Fruit fly (Drosophila melanogaster) whole organism, embryonic: ENCODE results near the gene CG34171.

Experiments
- B-H2 ChIP-seq: fragments of 200-800 bp; sonication (Bioruptor generic); optimal IDR thresholded peaks from 2 replicates; lab custom pipeline; 2018; ENCODE audit warnings: missing biosample characterization, mild to moderate bottlenecking, missing genetic modification characterization
- CG10654 ChIP-seq: fragments of 200-800 bp; sonication (Bioruptor generic); optimal IDR thresholded peaks from 2 replicates; lab custom pipeline; 2016; ENCODE audit warnings: missing biosample characterization, missing genetic modification characterization
- CG11504 ChIP-seq: fragments of 200-800 bp; sonication (Bioruptor generic); optimal IDR thresholded peaks from 3 replicates; lab custom pipeline; 2019; ENCODE audit warnings: missing biosample characterization, mild to moderate bottlenecking, missing genetic modification characterization, moderate library complexity
- CG12104 ChIP-seq: fragments of 200-800 bp; sonication (Bioruptor generic); optimal IDR thresholded peaks from 3 replicates; lab custom pipeline; 2016; ENCODE audit warnings: missing biosample characterization, missing genetic modification characterization
- CG12744 ChIP-seq: fragments of 200-800 bp; sonication (Bioruptor generic); optimal IDR thresholded peaks from 2 replicates; lab custom pipeline; 2016; ENCODE audit warnings: missing biosample characterization, missing genetic modification characterization
- CG14441 ChIP-seq: fragments of 200-800 bp; sonication (Bioruptor generic); IDR thresholded peaks from 2 replicates; pipeline ENCODE4 v1.3.6; 2022; ENCODE audit warnings: missing biosample characterization, missing genetic modification characterization
- CG14710 ChIP-seq: fragments of 200-800 bp; sonication (Bioruptor generic); optimal IDR thresholded peaks from 3 replicates; lab custom pipeline; 2019; ENCODE audit warnings: missing biosample characterization, mild to moderate bottlenecking, missing genetic modification characterization, moderate library complexity
- CG1603 ChIP-seq: fragments of 200-800 bp; sonication (Bioruptor generic); optimal IDR thresholded peaks from 2 replicates; lab custom pipeline; 2019; ENCODE audit warnings: missing biosample characterization, mild to moderate bottlenecking, missing genetic modification characterization, moderate library complexity
- CG2875 ChIP-seq: fragments of 200-800 bp; sonication (Bioruptor generic); optimal IDR thresholded peaks from 2 replicates; lab custom pipeline; 2017; ENCODE audit warnings: missing biosample characterization, mild to moderate bottlenecking, missing genetic modification characterization, missing genetic modification reagents
- CG3065 ChIP-seq: fragments of 200-800 bp; sonication (Bioruptor generic); optimal IDR thresholded peaks from 2 replicates; lab custom pipeline; 2016; ENCODE audit warnings: missing biosample characterization, missing genetic modification characterization
- CG31224 ChIP-seq: fragments of 200-800 bp; sonication (Bioruptor generic); IDR thresholded peaks from 2 replicates; pipeline ENCODE4 v1.3.6; 2022; ENCODE audit warnings: missing biosample characterization, missing genetic modification characterization
- CG34376 ChIP-seq: fragments of 200-800 bp; sonication (Bioruptor generic); optimal IDR thresholded peaks from 2 replicates; lab custom pipeline; 2018; ENCODE audit warnings: missing biosample characterization, mild to moderate bottlenecking, missing genetic modification characterization
- CG6791 ChIP-seq: fragments of 200-800 bp; sonication (Bioruptor generic); IDR thresholded peaks from 3 replicates; pipeline ENCODE4 v1.3.6; 2022; ENCODE audit warnings: missing biosample characterization, missing genetic modification characterization; ENCODE audit not compliant: partially characterized antibody
- CG7372 ChIP-seq: fragments of 200-800 bp; sonication (Bioruptor generic); IDR thresholded peaks from 2 replicates; pipeline ENCODE4 v1.3.6; 2022; ENCODE audit warnings: missing biosample characterization, missing genetic modification characterization
- CG7556 ChIP-seq: fragments of 200-800 bp; sonication (Bioruptor generic); optimal IDR thresholded peaks from 2 replicates; lab custom pipeline; 2017; ENCODE audit warnings: missing biosample characterization, mild to moderate bottlenecking, missing genetic modification characterization
- CG8281 ChIP-seq: fragments of 200-800 bp; sonication (Bioruptor generic); optimal IDR thresholded peaks from 2 replicates; lab custom pipeline; 2018; ENCODE audit warnings: missing biosample characterization, mild to moderate bottlenecking, missing genetic modification characterization, moderate library complexity
- CG9817 ChIP-seq: fragments of 200-800 bp; sonication (Bioruptor generic); optimal IDR thresholded peaks from 2 replicates; lab custom pipeline; 2018; ENCODE audit warnings: missing biosample characterization, mild to moderate bottlenecking, missing genetic modification characterization, moderate library complexity
- Dfd ChIP-seq, 2 experiments: fragments of >200 bp; optimal IDR thresholded peaks; 2 replicates each; lab custom pipeline; 2017; ENCODE audit warnings: missing biosample characterization in 2 of 2, missing genetic modification characterization in 2 of 2
- Hey ChIP-seq: fragments of 200-800 bp; sonication (Bioruptor generic); optimal IDR thresholded peaks from 3 replicates; lab custom pipeline; 2018; ENCODE audit warnings: missing biosample characterization, mild to moderate bottlenecking, missing genetic modification characterization
- Hmr ChIP-seq: fragments of 200-800 bp; sonication (Bioruptor generic); optimal IDR thresholded peaks from 3 replicates; lab custom pipeline; 2017; ENCODE audit warnings: mild to moderate bottlenecking, missing biosample characterization, missing genetic modification reagents, missing genetic modification characterization
- Hr78 ChIP-seq, 2 experiments: fragments of 200-800 bp in 1 of 2; fragments of >200 bp in 1 of 2; sonication (Bioruptor generic) in 1 of 2; optimal IDR thresholded peaks; 2 replicates each; lab custom pipeline; 2017 to 2019; ENCODE audit warnings: missing biosample characterization in 2 of 2, missing genetic modification characterization in 2 of 2, mild to moderate bottlenecking in 1 of 2, moderate library complexity in 1 of 2
- Nf-YA ChIP-seq: fragments of 200-800 bp; sonication (Bioruptor generic); IDR thresholded peaks from 2 replicates; pipeline ENCODE4 v1.3.6; 2022; ENCODE audit warnings: missing biosample characterization, missing genetic modification characterization
- Optix ChIP-seq: fragments of 200-800 bp; sonication (Bioruptor generic); IDR thresholded peaks from 3 replicates; pipeline ENCODE4 v1.3.6; 2022; ENCODE audit warnings: missing biosample characterization, missing genetic modification characterization
- Rfx ChIP-seq: fragments of 200-800 bp; sonication (Bioruptor generic); IDR thresholded peaks from 2 replicates; pipeline ENCODE4 v1.3.6; 2022; ENCODE audit warnings: missing biosample characterization, missing genetic modification characterization
- Ssrp ChIP-seq: fragments of 200-800 bp; sonication (Bioruptor generic); optimal IDR thresholded peaks from 2 replicates; lab custom pipeline; 2018; ENCODE audit warnings: missing biosample characterization, mild to moderate bottlenecking, missing genetic modification characterization, moderate library complexity
- TFAM ChIP-seq: fragments of 200-800 bp; sonication (Bioruptor generic); optimal IDR thresholded peaks from 2 replicates; lab custom pipeline; 2017; ENCODE audit warnings: missing biosample characterization, missing genetic modification characterization, inconsistent platforms
- Vsx1 ChIP-seq: fragments of 200-800 bp; sonication (Bioruptor generic); optimal IDR thresholded peaks from 2 replicates; lab custom pipeline; 2017; ENCODE audit warnings: missing biosample characterization, mild to moderate bottlenecking, missing genetic modification characterization, missing genetic modification reagents
- YL-1 ChIP-seq: fragments of 200-800 bp; sonication (Bioruptor generic); optimal IDR thresholded peaks from 3 replicates; lab custom pipeline; 2017; ENCODE audit warnings: missing biosample characterization, mild to moderate bottlenecking, missing genetic modification characterization
- cad ChIP-seq: fragments of >200 bp; optimal IDR thresholded peaks from 2 replicates; lab custom pipeline; 2017; ENCODE audit warnings: missing biosample characterization, missing genetic modification characterization
- chm ChIP-seq: fragments of 200-800 bp; sonication (Bioruptor generic); IDR thresholded peaks from 2 replicates; pipeline ENCODE4 v1.3.6; 2022; ENCODE audit warnings: missing biosample characterization, missing genetic modification characterization
- corto ChIP-seq: fragments of 200-800 bp; sonication (Bioruptor generic); optimal IDR thresholded peaks from 2 replicates; lab custom pipeline; 2016; ENCODE audit warnings: missing biosample characterization, mild to moderate bottlenecking, missing genetic modification characterization, moderate library complexity
- croc ChIP-seq: fragments of 200-800 bp; sonication (Bioruptor generic); conservative IDR thresholded peaks from 3 replicates; pipeline ENCODE4 v1.3.6; 2022; ENCODE audit warnings: missing biosample characterization, missing genetic modification characterization
- crol ChIP-seq: fragments of 200-800 bp; sonication (Bioruptor generic); IDR thresholded peaks from 2 replicates; pipeline ENCODE4 v1.3.6; 2022; ENCODE audit warnings: missing biosample characterization, missing genetic modification characterization
- da ChIP-seq: fragments of 200-800 bp; sonication (Bioruptor generic); optimal IDR thresholded peaks from 2 replicates; lab custom pipeline; 2016; ENCODE audit warnings: missing biosample characterization, missing genetic modification characterization
- dimm ChIP-seq: fragments of 200-800 bp; sonication (Bioruptor generic); IDR thresholded peaks from 2 replicates; pipeline ENCODE4 v1.3.6; 2022; ENCODE audit warnings: missing biosample characterization, missing genetic modification characterization
- eyg ChIP-seq: fragments of 200-800 bp; sonication (Bioruptor generic); optimal IDR thresholded peaks from 3 replicates; lab custom pipeline; 2016; ENCODE audit warnings: missing biosample characterization, missing genetic modification characterization
- gt ChIP-seq: fragments of 200-800 bp; sonication (Bioruptor generic); IDR thresholded peaks from 2 replicates; pipeline ENCODE4 v1.3.6; 2022; ENCODE audit warnings: missing biosample characterization, missing genetic modification characterization
- ham ChIP-seq: fragments of 200-800 bp; sonication (Bioruptor generic); IDR thresholded peaks from 2 replicates; pipeline ENCODE4 v1.3.6; 2022; ENCODE audit warnings: missing biosample characterization, missing genetic modification characterization
- insv ChIP-seq, 2 experiments: fragments of 200-800 bp; sonication (Bioruptor generic); optimal IDR thresholded peaks; 3 replicates each; lab custom pipeline; 2016 to 2018; ENCODE audit warnings: missing biosample characterization in 2 of 2, missing genetic modification characterization in 2 of 2
- nmo ChIP-seq: fragments of 200-800 bp; sonication (Bioruptor generic); optimal IDR thresholded peaks from 2 replicates; lab custom pipeline; 2018; ENCODE audit warnings: missing biosample characterization, mild to moderate bottlenecking, missing genetic modification characterization, moderate library complexity
- pan ChIP-seq, 4 experiments: fragments of >200 bp in 3 of 4; fragments of 200-800 bp in 1 of 4; sonication (Bioruptor generic) in 1 of 4; optimal IDR thresholded peaks in 3 of 4; IDR thresholded peaks in 1 of 4; 2 replicates each; pipeline versions ENCODE4 v1.3.6 to Lab custom; 2017 to 2022; ENCODE audit warnings: missing biosample characterization in 2 of 4, missing genetic modification characterization in 2 of 4, mixed read lengths in 1 of 4
- pfk ChIP-seq: fragments of 200-800 bp; sonication (Bioruptor generic); optimal IDR thresholded peaks from 2 replicates; lab custom pipeline; 2018; ENCODE audit warnings: missing biosample characterization, mild to moderate bottlenecking, missing genetic modification characterization, moderate library complexity
- pum ChIP-seq: fragments of 200-800 bp; sonication (Bioruptor generic); optimal IDR thresholded peaks from 2 replicates; lab custom pipeline; 2016; ENCODE audit warnings: missing biosample characterization, missing genetic modification characterization
- rib ChIP-seq: fragments of 200-800 bp; sonication (Bioruptor generic); IDR thresholded peaks from 2 replicates; pipeline ENCODE4 v1.3.6; 2022; ENCODE audit warnings: missing biosample characterization, missing genetic modification characterization
- salm ChIP-seq: fragments of 200-800 bp; sonication (Bioruptor generic); optimal IDR thresholded peaks from 2 replicates; lab custom pipeline; 2018; ENCODE audit warnings: missing biosample characterization, mild to moderate bottlenecking, missing genetic modification characterization
- scrt ChIP-seq: fragments of 200-800 bp; sonication (Bioruptor generic); optimal IDR thresholded peaks from 2 replicates; lab custom pipeline; 2018; ENCODE audit warnings: missing biosample characterization, mild to moderate bottlenecking, missing genetic modification characterization, moderate library complexity
- shn ChIP-seq: fragments of 200-800 bp; sonication (Bioruptor generic); optimal IDR thresholded peaks from 3 replicates; lab custom pipeline; 2016; ENCODE audit warnings: missing biosample characterization, missing genetic modification characterization
- sim ChIP-seq: fragments of 200-800 bp; sonication (Bioruptor generic); IDR thresholded peaks from 2 replicates; pipeline ENCODE4 v1.3.6; 2022; ENCODE audit warnings: missing biosample characterization, missing genetic modification characterization
- slp2 ChIP-seq: fragments of 200-800 bp; sonication (Bioruptor generic); optimal IDR thresholded peaks from 2 replicates; lab custom pipeline; 2016; ENCODE audit warnings: missing biosample characterization, missing genetic modification characterization
- stwl ChIP-seq: fragments of 200-800 bp; sonication (Bioruptor generic); optimal IDR thresholded peaks from 3 replicates; lab custom pipeline; 2018; ENCODE audit warnings: missing biosample characterization, mild to moderate bottlenecking, missing genetic modification characterization, moderate library complexity
- wdn ChIP-seq: fragments of 200-800 bp; sonication (Bioruptor generic); IDR thresholded peaks from 2 replicates; pipeline ENCODE4 v1.3.6; 2022; ENCODE audit warnings: missing biosample characterization, missing genetic modification characterization

Gene CG34171

dm6 chr2L:18328737-18329136 lies 49.7 kb upstream of the CG34171 start (continued):
- TF ChIP-seq wdn (GFP tag; lab: Robert Waterston, UW) (no peak), crol (no peak), CG1603 (tag; lab: Kevin White, UChicago) (peak; percentile 80), croc (GFP tag; lab: Robert Waterston, UW) (no peak), YL-1 (GFP tag; lab: Kevin White, UChicago) (no peak), shn (GFP tag; lab: Kevin White, UChicago) (peak; percentile 21), CG12104 (GFP tag; lab: Kevin White, UChicago) (no peak), nmo (GFP tag; lab: Kevin White, UChicago) (no peak), insv (GFP tag; optimal IDR thresholded peaks at IDR 0.05; lab: Kevin White, UChicago) (no peak), Hmr (GFP tag; lab: Kevin White, UChicago) (peak; percentile 35), dimm (no peak), Hr78 (GFP tag; optimal IDR thresholded peaks at IDR 0.05; lab: Kevin White, UChicago) (no peak), CG6791 (GFP tag; lab: Robert Waterston, UW) (no peak), TFAM (GFP tag; lab: Kevin White, UChicago) (no peak), Vsx1 (GFP tag; lab: Kevin White, UChicago) (no peak), salm (peak; percentile 20), CG9817 (tag; lab: Kevin White, UChicago) (no peak), B-H2 (no peak), scrt (GFP tag; lab: Kevin White, UChicago) (no peak), stwl (tag; lab: Kevin White, UChicago) (no peak), corto (GFP tag; lab: Kevin White, UChicago) (no peak), CG12744 (GFP tag; lab: Kevin White, UChicago) (no peak), gt (GFP tag; lab: Robert Waterston, UW) (no peak), da (GFP tag; lab: Kevin White, UChicago) (no peak), CG7556 (GFP tag; lab: Kevin White, UChicago) (peak; percentile 30), cad (GFP tag; lab: Kevin White, UChicago) (no peak), pfk (GFP tag; lab: Kevin White, UChicago) (no peak), CG34376 (GFP tag; lab: Kevin White, UChicago) (no peak), CG2875 (GFP tag; lab: Kevin White, UChicago) (peak; percentile 1), CG3065 (GFP tag; lab: Kevin White, UChicago) (no peak), pan (optimal IDR thresholded peaks at IDR 0.05; lab: Kevin White, UChicago) (no peak), pan (GFP tag; optimal IDR thresholded peaks at IDR 0.05 in 1 of 2, IDR thresholded peaks at IDR 0.05 in 1 of 2) (peak in 1 of 2 experiments; percentile 71), CG14710 (tag; lab: Kevin White, UChicago) (no peak), CG10654 (GFP tag; lab: Kevin White, UChicago) (no peak), rib (GFP tag; lab: Robert Waterston, UW) (no peak), Ssrp (tag; lab: Kevin White, UChicago) (no peak), slp2 (GFP tag; lab: Kevin White, UChicago) (peak; percentile 32), eyg (GFP tag; lab: Kevin White, UChicago) (no peak), CG7372 (GFP tag; lab: Robert Waterston, UW) (no peak), sim (GFP tag; lab: Robert Waterston, UW) (no peak), CG11504 (tag; lab: Kevin White, UChicago) (peak; percentile 63), CG14441 (GFP tag; lab: Robert Waterston, UW) (peak; percentile 70), chm (GFP tag; lab: Robert Waterston, UW) (no peak), pum (peak; percentile 15), Dfd (GFP tag; optimal IDR thresholded peaks at IDR 0.05; lab: Kevin White, UChicago) (no peak), Hey (tag; lab: Kevin White, UChicago) (no peak), CG8281 (peak; percentile 80), Optix (GFP tag; lab: Robert Waterston, UW) (peak; percentile 43; the same call in 1 of the 3 replicates), CG31224 (peak; percentile 11; the same call in 1 of the 2 replicates), Rfx (peak; percentile 66), ham (GFP tag; lab: Robert Waterston, UW) (no peak), Nf-YA (GFP tag; lab: Robert Waterston, UW) (no peak)
